Worm (Caenorhabditis elegans) whole organism, young adult: ENCODE data around the gene tnt-2.

ENCODE experiments used
- F37B4.10 ChIP-seq: fragments of 200-800 bp; sonication (Bioruptor generic); IDR thresholded peaks from 2 replicates; pipeline ENCODE4 v1.3.6; 2022; ENCODE audit warnings: missing genetic modification characterization, missing compliant biosample characterization
- F57A8.1 ChIP-seq: fragments of 200-800 bp; sonication (Bioruptor generic); optimal IDR thresholded peaks from 2 replicates; lab custom pipeline; 2018; ENCODE audit warnings: mild to moderate bottlenecking, missing genetic modification characterization, moderate library complexity, missing compliant biosample characterization
- K11D2.4 ChIP-seq: fragments of 200-800 bp; sonication (Bioruptor generic); IDR thresholded peaks from 2 replicates; pipeline ENCODE4 v1.3.6; 2022; ENCODE audit warnings: missing genetic modification reagents, missing genetic modification characterization, missing compliant biosample characterization
- lin-40 ChIP-seq: sonication (generic microtip); optimal IDR thresholded peaks from 2 replicates; lab custom pipeline; 2016; ENCODE audit warnings: missing genetic modification characterization, mild to moderate bottlenecking, missing compliant biosample characterization, missing genotype, missing genetic modification reagents
- lin-54 ChIP-seq: fragments of 200-800 bp; sonication (Bioruptor generic); optimal IDR thresholded peaks from 2 replicates; lab custom pipeline; 2018; ENCODE audit warnings: mild to moderate bottlenecking, missing genetic modification characterization, missing compliant biosample characterization
- snpc-4 ChIP-seq, 5 experiments: fragments of 150-350 bp in 1 of 5; sonication (generic microtip) in 4 of 5; optimal IDR thresholded peaks; 2 replicates each; lab custom pipeline; 2014 to 2018; ENCODE audit warnings: missing genetic modification characterization in 5 of 5, missing biosample characterization in 3 of 5, antibody characterized with exemption in 2 of 5, mild to moderate bottlenecking in 2 of 5, missing compliant biosample characterization in 2 of 5, missing genotype in 2 of 5, moderate library complexity in 2 of 5, missing genetic modification reagents in 1 of 5

DNA sequence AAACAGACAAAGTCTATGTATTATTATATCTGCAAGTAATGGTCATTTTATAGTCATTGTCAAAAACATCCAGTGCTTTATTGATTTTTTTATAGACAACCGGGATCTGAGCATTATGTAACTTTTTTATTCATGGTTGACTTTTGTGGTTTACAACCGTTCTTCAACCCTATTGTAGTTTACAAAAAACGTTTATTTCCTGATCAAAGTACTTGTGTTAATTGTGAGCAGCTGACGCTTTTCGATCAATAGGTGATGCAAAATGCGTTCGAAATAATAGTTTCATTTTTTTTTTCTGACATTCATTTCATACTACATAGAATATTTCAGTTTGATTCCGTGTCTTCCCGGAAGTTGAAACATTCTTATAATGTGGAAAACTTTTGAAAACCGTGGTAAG is 50.6 kb downstream of the tnt-2 start, which contains the start of the genes K09E2.2 and K09E2.3:
- TF ChIP-seq F37B4.10 (GFP tag; lab: Robert Waterston, UW) (no peak), lin-40 (no peak), snpc-4 (GFP tag; optimal IDR thresholded peaks at IDR 0.05; lab: Kevin White, UChicago) (no peak), snpc-4 (tag; optimal IDR thresholded peaks at IDR 0.05; lab: Kevin White, UChicago) (no peak), K11D2.4 (GFP tag; lab: Robert Waterston, UW) (no peak), lin-54 (GFP tag; lab: Kevin White, UChicago) (no peak), F57A8.1 (GFP tag; lab: Kevin White, UChicago) (no peak)
